Worm (Caenorhabditis elegans): Measurements from ENCODE around the gene C50E3.6.

DNA sequence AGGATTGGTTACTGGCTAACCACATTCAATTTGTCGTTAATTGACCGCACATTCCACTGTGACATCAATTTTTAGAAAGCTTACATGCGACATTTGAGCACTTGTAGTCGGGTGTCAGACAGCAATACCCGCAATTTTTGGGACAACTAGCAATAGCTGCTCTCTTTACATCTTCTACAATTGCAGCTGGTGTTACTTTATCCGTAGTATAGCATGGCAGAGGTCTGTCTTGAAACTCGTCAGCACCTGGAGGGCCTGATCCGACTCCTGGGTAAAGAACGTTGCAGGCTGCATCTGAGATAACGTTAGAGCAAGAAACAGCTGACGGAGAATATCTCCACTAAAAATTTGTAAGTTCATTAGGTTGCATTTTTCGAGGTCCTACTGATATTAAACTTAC is 49.0 kb upstream of the C50E3.6 start:
- TF ChIP-seq madf-3 (GFP tag; IDR thresholded peaks at IDR 0.05) (no peak), attf-6 (GFP tag; IDR thresholded peaks at IDR 0.05) (no peak), F55B11.4 (tag; optimal IDR thresholded peaks at IDR 0.05; ENCODE audit: borderline replicate concordance, insufficient read depth) (no peak), hlh-26 (GFP tag; conservative IDR thresholded peaks at IDR 0.05) (no peak), dpff-1 (tag; optimal IDR thresholded peaks at IDR 0.05) (no peak), mes-4 (tag; optimal IDR thresholded peaks at IDR 0.05) (no peak)

Data from whole organism, young adult.